Worm (Caenorhabditis elegans) whole organism, midembryonic: ENCODE results near the gene srbc-66.

Source experiments
- T22C8.4 ChIP-seq: fragments of 200-800 bp; sonication (Bioruptor generic); IDR thresholded peaks from 2 replicates; pipeline ENCODE4 v1.3.6; 2022; ENCODE audit warnings: missing genetic modification characterization, missing compliant biosample characterization
- cog-1 ChIP-seq: sonication (generic microtip); optimal IDR thresholded peaks from 2 replicates; lab custom pipeline; 2016; ENCODE audit warnings: missing genetic modification characterization, missing compliant biosample characterization
- tab-1 ChIP-seq: fragments of 200-800 bp; sonication (Bioruptor generic); IDR thresholded peaks from 2 replicates; pipeline ENCODE4 v1.3.6; 2022; ENCODE audit warnings: missing genetic modification characterization, missing compliant biosample characterization
- ztf-29 ChIP-seq: fragments of 200-800 bp; sonication (Bioruptor generic); IDR thresholded peaks from 2 replicates; pipeline ENCODE4 v1.3.6; 2022; ENCODE audit warnings: missing genetic modification reagents, missing genetic modification characterization, missing compliant biosample characterization

ce11 chrV:3581034-3581433, 50.5 kb downstream of the srbc-66 start:
- TF ChIP-seq cog-1 (tag; lab: Kevin White, UChicago) (no peak), T22C8.4 (GFP tag; lab: Robert Waterston, UW) (no peak), tab-1 (no peak), ztf-29 (no peak)
